Worm (Caenorhabditis elegans) whole organism, young adult: ENCODE results near the gene T11G6.3.

Experiments
- B0019.2 ChIP-seq: fragments of 200-800 bp; sonication (Bioruptor generic); conservative IDR thresholded peaks from 2 replicates; pipeline ENCODE4 v1.3.6; 2022; ENCODE audit warnings: missing genetic modification reagents, missing genetic modification characterization, missing compliant biosample characterization
- B0261.1 ChIP-seq: sonication (generic microtip); optimal IDR thresholded peaks from 2 replicates; lab custom pipeline; 2016; ENCODE audit warnings: mild to moderate bottlenecking, missing genetic modification characterization, moderate library complexity, missing compliant biosample characterization
- B0336.3 ChIP-seq: fragments of 200-800 bp; sonication (Bioruptor generic); IDR thresholded peaks from 2 replicates; pipeline ENCODE4 v1.3.6; 2022; ENCODE audit warnings: missing genetic modification characterization, missing compliant biosample characterization
- D2030.7 ChIP-seq: fragments of 200-800 bp; sonication (Bioruptor generic); IDR thresholded peaks from 2 replicates; pipeline ENCODE4 v1.3.6; 2022; ENCODE audit warnings: missing genetic modification reagents, missing genetic modification characterization, missing compliant biosample characterization
- F22D6.2 ChIP-seq: sonication (generic microtip); optimal IDR thresholded peaks from 2 replicates; lab custom pipeline; 2016; ENCODE audit warnings: mild to moderate bottlenecking, missing genetic modification characterization, missing compliant biosample characterization
- F23B12.7 ChIP-seq: sonication (generic microtip); optimal IDR thresholded peaks from 2 replicates; lab custom pipeline; 2017; ENCODE audit warnings: missing genetic modification characterization, mild to moderate bottlenecking, missing compliant biosample characterization, antibody characterized with exemption, moderate library complexity; ENCODE audit not compliant: insufficient read depth
- F37B4.10 ChIP-seq: fragments of 200-800 bp; sonication (Bioruptor generic); IDR thresholded peaks from 2 replicates; pipeline ENCODE4 v1.3.6; 2022; ENCODE audit warnings: missing genetic modification characterization, missing compliant biosample characterization
- F39B2.1 ChIP-seq: fragments of 200-800 bp; sonication (Bioruptor generic); IDR thresholded peaks from 2 replicates; pipeline ENCODE4 v1.3.6; 2022; ENCODE audit warnings: missing genetic modification reagents, missing genetic modification characterization, missing compliant biosample characterization
- F49E8.2 ChIP-seq: sonication (generic microtip); optimal IDR thresholded peaks from 3 replicates; lab custom pipeline; 2017; ENCODE audit warnings: missing genetic modification characterization, mild to moderate bottlenecking, missing compliant biosample characterization, antibody characterized with exemption, moderate library complexity; ENCODE audit not compliant: insufficient read depth
- F52B5.7 ChIP-seq: sonication (generic microtip); optimal IDR thresholded peaks from 2 replicates; lab custom pipeline; 2016; ENCODE audit warnings: mild to moderate bottlenecking, missing genetic modification characterization, missing compliant biosample characterization
- F57C9.4 ChIP-seq: sonication (generic microtip); optimal IDR thresholded peaks from 2 replicates; lab custom pipeline; 2017; ENCODE audit warnings: mild to moderate bottlenecking, missing genetic modification characterization, missing compliant biosample characterization
- K12H6.12 ChIP-seq: fragments of 200-800 bp; sonication (Bioruptor generic); optimal IDR thresholded peaks from 2 replicates; lab custom pipeline; 2018; ENCODE audit warnings: mild to moderate bottlenecking, missing genetic modification characterization, missing compliant biosample characterization
- T07F8.4 ChIP-seq: sonication (generic microtip); optimal IDR thresholded peaks from 2 replicates; lab custom pipeline; 2016; ENCODE audit warnings: mild to moderate bottlenecking, missing genetic modification characterization, moderate library complexity, missing compliant biosample characterization
- Y53F4B.3 ChIP-seq: fragments of 200-800 bp; sonication (Bioruptor generic); IDR thresholded peaks from 2 replicates; pipeline ENCODE4 v1.3.6; 2022; ENCODE audit warnings: missing genetic modification reagents, missing genetic modification characterization, missing compliant biosample characterization
- ZK185.1 ChIP-seq: sonication (generic microtip); optimal IDR thresholded peaks from 2 replicates; lab custom pipeline; 2016; ENCODE audit warnings: mild to moderate bottlenecking, missing genetic modification characterization, missing compliant biosample characterization; ENCODE audit not compliant: poor library complexity, severe bottlenecking
- ama-1 ChIP-seq, 3 experiments: fragments of 150-350 bp in 1 of 3; sonication (generic microtip) in 2 of 3; optimal IDR thresholded peaks; 2 replicates each; lab custom pipeline; 2014 to 2018; ENCODE audit warnings: missing biosample characterization in 2 of 3, missing genetic modification characterization in 2 of 3, missing genetic modification reagents in 2 of 3
- attf-6 ChIP-seq: fragments of 200-800 bp; sonication (Bioruptor generic); IDR thresholded peaks from 2 replicates; pipeline ENCODE4 v1.3.6; 2022; ENCODE audit warnings: missing genetic modification reagents, missing genetic modification characterization, missing compliant biosample characterization
- cebp-2 ChIP-seq: fragments of 200-800 bp; sonication (Bioruptor generic); IDR thresholded peaks from 2 replicates; pipeline ENCODE4 v1.3.6; 2022; ENCODE audit warnings: missing genetic modification characterization, missing compliant biosample characterization
- ceh-100 ChIP-seq: fragments of 200-800 bp; sonication (Bioruptor generic); IDR thresholded peaks from 2 replicates; pipeline ENCODE4 v1.3.6; 2022; ENCODE audit warnings: missing genetic modification reagents, missing genetic modification characterization, missing compliant biosample characterization
- dox-1 ChIP-seq: fragments of 200-800 bp; sonication (Bioruptor generic); IDR thresholded peaks from 2 replicates; pipeline ENCODE4 v1.3.6; 2022; ENCODE audit warnings: missing genetic modification reagents, missing genetic modification characterization, missing compliant biosample characterization
- egl-44 ChIP-seq: fragments of 200-800 bp; sonication (Bioruptor generic); IDR thresholded peaks from 2 replicates; pipeline ENCODE4 v1.3.6; 2022; ENCODE audit warnings: missing genetic modification reagents, missing genetic modification characterization, missing compliant biosample characterization
- ets-4 ChIP-seq: fragments of 200-800 bp; sonication (Bioruptor generic); optimal IDR thresholded peaks from 2 replicates; lab custom pipeline; 2018; ENCODE audit warnings: mild to moderate bottlenecking, missing genetic modification characterization, missing compliant biosample characterization
- gei-17 ChIP-seq: fragments of 200-800 bp; sonication (Bioruptor generic); optimal IDR thresholded peaks from 2 replicates; lab custom pipeline; 2018; ENCODE audit warnings: mild to moderate bottlenecking, missing genetic modification characterization, missing compliant biosample characterization
- him-1 ChIP-seq: sonication (generic microtip); optimal IDR thresholded peaks from 2 replicates; lab custom pipeline; 2016; ENCODE audit warnings: missing genotype, missing genetic modification reagents, missing genetic modification characterization, missing compliant biosample characterization
- hmg-1.2 ChIP-seq: fragments of 200-800 bp; sonication (Bioruptor generic); IDR thresholded peaks from 2 replicates; pipeline ENCODE4 v1.3.6; 2022; ENCODE audit warnings: missing genetic modification reagents, missing genetic modification characterization, missing compliant biosample characterization
- hmg-20 ChIP-seq: fragments of 200-800 bp; sonication (Bioruptor generic); IDR thresholded peaks from 2 replicates; pipeline ENCODE4 v1.3.6; 2022; ENCODE audit warnings: missing genetic modification reagents, missing genetic modification characterization, missing compliant biosample characterization
- hsf-1 ChIP-seq: fragments of 200-800 bp; sonication (Bioruptor generic); IDR thresholded peaks from 2 replicates; pipeline ENCODE4 v1.3.6; 2022; ENCODE audit warnings: missing genetic modification reagents, missing genetic modification characterization, missing compliant biosample characterization
- lin-26 ChIP-seq: fragments of 200-800 bp; sonication (Bioruptor generic); IDR thresholded peaks from 2 replicates; pipeline ENCODE4 v1.3.6; 2022; ENCODE audit warnings: missing genetic modification reagents, missing genetic modification characterization, missing compliant biosample characterization
- madf-10 ChIP-seq: sonication (generic microtip); optimal IDR thresholded peaks from 2 replicates; lab custom pipeline; 2016; ENCODE audit warnings: mild to moderate bottlenecking, missing genetic modification characterization, missing compliant biosample characterization
- mcd-1 ChIP-seq: fragments of 200-800 bp; sonication (Bioruptor generic); IDR thresholded peaks from 2 replicates; pipeline ENCODE4 v1.3.6; 2022; ENCODE audit warnings: missing genetic modification reagents, missing genetic modification characterization, missing compliant biosample characterization
- mxl-1 ChIP-seq: sonication (generic microtip); optimal IDR thresholded peaks from 2 replicates; lab custom pipeline; 2016; ENCODE audit warnings: missing genetic modification characterization, missing compliant biosample characterization
- nfya-2 ChIP-seq: fragments of 200-800 bp; sonication (Bioruptor generic); IDR thresholded peaks from 2 replicates; pipeline ENCODE4 v1.3.6; 2022; ENCODE audit warnings: missing genetic modification reagents, missing genetic modification characterization, missing compliant biosample characterization
- nfyb-1 ChIP-seq: fragments of 200-800 bp; sonication (Bioruptor generic); IDR thresholded peaks from 2 replicates; pipeline ENCODE4 v1.3.6; 2022; ENCODE audit warnings: missing genetic modification reagents, missing genetic modification characterization, missing compliant biosample characterization
- nhr-27 ChIP-seq: fragments of 200-800 bp; sonication (Bioruptor generic); optimal IDR thresholded peaks from 2 replicates; lab custom pipeline; 2018; ENCODE audit warnings: mild to moderate bottlenecking, missing genetic modification characterization, moderate library complexity, missing compliant biosample characterization
- nhr-90 ChIP-seq: sonication (generic microtip); optimal IDR thresholded peaks from 2 replicates; lab custom pipeline; 2016; ENCODE audit warnings: missing genotype, mild to moderate bottlenecking, missing genetic modification characterization, missing compliant biosample characterization
- pbrm-1 ChIP-seq: fragments of 200-800 bp; sonication (Bioruptor generic); IDR thresholded peaks from 2 replicates; pipeline ENCODE4 v1.3.6; 2022; ENCODE audit warnings: missing genetic modification reagents, missing genetic modification characterization, missing compliant biosample characterization
- rec-8 ChIP-seq, 2 experiments: sonication (generic microtip); optimal IDR thresholded peaks; 2 replicates each; lab custom pipeline; 2016; ENCODE audit warnings: mild to moderate bottlenecking in 2 of 2, missing genetic modification characterization in 2 of 2, missing genetic modification reagents in 2 of 2, missing genotype in 2 of 2, missing biosample characterization in 1 of 2, missing compliant biosample characterization in 1 of 2, moderate library complexity in 1 of 2
- sdz-38 ChIP-seq: sonication (generic microtip); optimal IDR thresholded peaks from 2 replicates; lab custom pipeline; 2016; ENCODE audit warnings: missing genotype, missing genetic modification characterization, missing compliant biosample characterization
- sea-2 ChIP-seq: fragments of 200-800 bp; sonication (Bioruptor generic); IDR thresholded peaks from 2 replicates; pipeline ENCODE4 v1.3.6; 2022; ENCODE audit warnings: missing genetic modification characterization, missing compliant biosample characterization
- tbx-9 ChIP-seq: sonication (generic microtip); optimal IDR thresholded peaks from 2 replicates; lab custom pipeline; 2016; ENCODE audit warnings: borderline replicate concordance, missing genetic modification characterization, inconsistent platforms, missing compliant biosample characterization
- unc-62 ChIP-seq: fragments of 150-350 bp; optimal IDR thresholded peaks from 2 replicates; lab custom pipeline; 2014; ENCODE audit warnings: missing biosample characterization, missing genetic modification reagents, missing genetic modification characterization
- zfh-2 ChIP-seq: fragments of 200-800 bp; sonication (Bioruptor generic); conservative IDR thresholded peaks from 2 replicates; pipeline ENCODE4 v1.3.6; 2022; ENCODE audit warnings: missing genetic modification reagents, missing genetic modification characterization, missing compliant biosample characterization
- ztf-6 ChIP-seq: fragments of 200-800 bp; sonication (Bioruptor generic); IDR thresholded peaks from 2 replicates; pipeline ENCODE4 v1.3.6; 2022; ENCODE audit warnings: missing genetic modification reagents, missing genetic modification characterization, missing compliant biosample characterization

T11G6.3 gene

ce11 chrIV:10870158-10870557 is 15.1 kb upstream of the T11G6.3 start:
- no peak for TF ChIP-seq K12H6.12 (tag; lab: Kevin White, UChicago)
- no peak for TF ChIP-seq F22D6.2 (tag; lab: Kevin White, UChicago)
- no peak for TF ChIP-seq egl-44 (GFP tag; lab: Robert Waterston, UW)
- no peak for TF ChIP-seq ztf-6 (GFP tag; lab: Robert Waterston, UW)
- no peak for TF ChIP-seq gei-17 (GFP tag; lab: Kevin White, UChicago)
- TF ChIP-seq tbx-9, result no peak
- TF ChIP-seq lin-26 (GFP tag; lab: Robert Waterston, UW), result no peak
- TF ChIP-seq nhr-90 (tag; lab: Kevin White, UChicago), result no peak
- TF ChIP-seq, all 124 proteins: peak for 0

ce11 chrIV:10869642-10870041 is 14.6 kb upstream of the T11G6.3 start:
- TF ChIP-seq nhr-27 (tag; lab: Kevin White, UChicago) (no peak), Y53F4B.3 (GFP tag; lab: Robert Waterston, UW) (no peak), unc-62 (GFP tag; lab: Kevin White, UChicago) (no peak), B0261.1 (no peak), F23B12.7 (no peak), sdz-38 (tag; lab: Kevin White, UChicago) (no peak), F39B2.1 (no peak)

DNA sequence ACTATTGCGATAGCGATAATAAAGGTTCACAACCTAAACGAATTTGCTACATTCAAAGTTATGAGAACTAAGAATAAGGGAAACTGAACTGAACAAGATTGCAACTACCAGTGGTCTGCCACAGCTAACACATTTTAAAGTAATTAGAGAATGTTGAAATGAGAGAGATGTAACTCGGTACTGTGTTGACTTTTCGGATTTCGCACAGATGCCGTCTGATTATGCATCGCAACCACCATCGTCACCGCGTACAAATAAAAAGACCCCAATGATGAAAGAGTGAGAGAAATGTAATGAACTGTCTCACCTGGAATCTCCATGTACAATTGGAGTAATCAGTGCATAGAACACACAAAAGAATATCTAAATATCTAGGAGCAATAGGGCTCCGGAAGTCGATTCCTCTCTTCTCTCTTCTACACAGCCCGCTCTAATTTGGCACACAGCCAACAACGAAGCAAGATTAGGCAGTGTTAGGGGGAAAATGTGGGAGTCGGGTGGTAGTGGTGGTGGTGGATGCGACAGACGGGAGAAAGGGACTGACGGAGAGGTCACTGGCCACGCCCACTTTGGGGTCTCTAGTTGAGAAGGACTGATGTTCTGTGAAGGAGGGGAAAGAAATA is 13.7 kb upstream of the T11G6.3 start, which contains the start of gene F13E9.11:
F13E9.11 (minus strand) TSS at position 507 of the 623 bp plus-strand sequence.
- TF ChIP-seq nfya-2 (GFP tag; lab: Robert Waterston, UW) (no peak), F23B12.7 (no peak), T07F8.4 (no peak), hsf-1 (GFP tag; lab: Robert Waterston, UW) (no peak), mxl-1 (tag; lab: Kevin White, UChicago) (no peak), dox-1 (GFP tag; lab: Robert Waterston, UW) (no peak), hmg-20 (GFP tag; lab: Robert Waterston, UW) (no peak), F49E8.2 (no peak), sea-2 (GFP tag; lab: Robert Waterston, UW) (no peak), B0019.2 (no peak), rec-8 (tag; optimal IDR thresholded peaks at IDR 0.05; lab: Kevin White, UChicago) (no peak), F52B5.7 (no peak), ama-1 (optimal IDR thresholded peaks at IDR 0.05; lab: Kevin White, UChicago) (no peak), ama-1 (GFP tag; optimal IDR thresholded peaks at IDR 0.05; lab: Kevin White, UChicago) (no peak), F57C9.4 (tag; lab: Kevin White, UChicago) (no peak), attf-6 (no peak), nhr-90 (tag; lab: Kevin White, UChicago) (no peak)

- no peak for TF ChIP-seq pbrm-1
- TF ChIP-seq ets-4, result no peak
- TF ChIP-seq D2030.7, result no peak
- no peak for TF ChIP-seq Y53F4B.3 (GFP tag; lab: Robert Waterston, UW)
- TF ChIP-seq B0336.3 (GFP tag; lab: Robert Waterston, UW), result no peak
- TF ChIP-seq F37B4.10, result no peak
- no peak for TF ChIP-seq F23B12.7
- TF ChIP-seq hsf-1 (GFP tag; lab: Robert Waterston, UW), result no peak
- TF ChIP-seq madf-10 (tag; lab: Kevin White, UChicago), result no peak
- no peak for TF ChIP-seq ceh-100 (GFP tag; lab: Robert Waterston, UW)
- TF ChIP-seq cebp-2 (GFP tag; lab: Robert Waterston, UW), result no peak
- no peak for TF ChIP-seq ZK185.1 (tag; lab: Kevin White, UChicago)
- TF ChIP-seq hmg-1.2 (GFP tag; lab: Robert Waterston, UW), result no peak
- TF ChIP-seq him-1 (tag; lab: Kevin White, UChicago), result no peak
- no peak for TF ChIP-seq nfyb-1 (GFP tag; lab: Robert Waterston, UW)
- no peak for TF ChIP-seq mcd-1 (GFP tag; lab: Robert Waterston, UW)
- TF ChIP-seq zfh-2 (GFP tag; lab: Robert Waterston, UW), result no peak
Observed at ce11 chrIV:10867370-10868146, 12.5 kb upstream of the T11G6.3 start.
